Worm (Caenorhabditis elegans) whole organism, late embryonic: ENCODE measurements around the gene odr-2.

Experiments used
- C38D4.7 ChIP-seq: fragments of 200-800 bp; sonication (Bioruptor generic); optimal IDR thresholded peaks from 2 replicates; lab custom pipeline; 2018; ENCODE audit warnings: mild to moderate bottlenecking, missing genetic modification characterization, moderate library complexity, missing compliant biosample characterization
- K02D7.2 ChIP-seq: sonication (generic microtip); optimal IDR thresholded peaks from 2 replicates; lab custom pipeline; 2017; ENCODE audit warnings: mild to moderate bottlenecking, missing genetic modification characterization, missing compliant biosample characterization
- K09A11.1 ChIP-seq: sonication (generic microtip); optimal IDR thresholded peaks from 2 replicates; lab custom pipeline; 2017; ENCODE audit warnings: antibody characterized with exemption, mild to moderate bottlenecking, missing genetic modification characterization, missing compliant biosample characterization; ENCODE audit not compliant: insufficient read depth
- ceh-18 ChIP-seq: sonication (generic microtip); optimal IDR thresholded peaks from 2 replicates; lab custom pipeline; 2016; ENCODE audit warnings: missing genetic modification characterization, missing compliant biosample characterization
- ceh-30 ChIP-seq: fragments of 150-350 bp; optimal IDR thresholded peaks from 2 replicates; lab custom pipeline; 2014; ENCODE audit warnings: missing biosample characterization, missing genetic modification characterization
- ceh-31 ChIP-seq: sonication (generic microtip); optimal IDR thresholded peaks from 2 replicates; lab custom pipeline; 2016; ENCODE audit warnings: missing genetic modification characterization, missing compliant biosample characterization
- ceh-34 ChIP-seq: sonication (generic microtip); optimal IDR thresholded peaks from 2 replicates; lab custom pipeline; 2016; ENCODE audit warnings: mild to moderate bottlenecking, missing genetic modification characterization, missing compliant biosample characterization
- ceh-45 ChIP-seq: fragments of 200-800 bp; sonication (Bioruptor generic); IDR thresholded peaks from 2 replicates; pipeline ENCODE4 v1.3.6; 2022; ENCODE audit warnings: missing genetic modification reagents, missing genetic modification characterization, missing compliant biosample characterization
- ceh-48 ChIP-seq: sonication (generic microtip); optimal IDR thresholded peaks from 2 replicates; lab custom pipeline; 2016; ENCODE audit warnings: missing genetic modification characterization, inconsistent platforms, missing compliant biosample characterization
- dmd-4 ChIP-seq: sonication (generic microtip); optimal IDR thresholded peaks from 2 replicates; lab custom pipeline; 2016; ENCODE audit warnings: borderline replicate concordance, missing genetic modification characterization, missing compliant biosample characterization
- dve-1 ChIP-seq: sonication (generic microtip); optimal IDR thresholded peaks from 2 replicates; lab custom pipeline; 2017; ENCODE audit warnings: antibody characterized with exemption, mild to moderate bottlenecking, missing genetic modification characterization, missing compliant biosample characterization
- elt-2 ChIP-seq: sonication (generic microtip); optimal IDR thresholded peaks from 2 replicates; lab custom pipeline; 2016; ENCODE audit warnings: missing genetic modification reagents, missing genetic modification characterization, missing compliant biosample characterization
- elt-4 ChIP-seq: sonication (generic microtip); optimal IDR thresholded peaks from 2 replicates; lab custom pipeline; 2016; ENCODE audit warnings: missing genetic modification characterization, missing compliant biosample characterization
- ets-4 ChIP-seq: sonication (generic microtip); optimal IDR thresholded peaks from 2 replicates; lab custom pipeline; 2016; ENCODE audit warnings: missing genetic modification characterization, missing compliant biosample characterization
- fax-1 ChIP-seq: sonication (generic microtip); optimal IDR thresholded peaks from 2 replicates; lab custom pipeline; 2016; ENCODE audit warnings: missing genotype, missing genetic modification characterization, missing compliant biosample characterization
- fkh-10 ChIP-seq: fragments of 150-350 bp; optimal IDR thresholded peaks from 2 replicates; lab custom pipeline; 2014; ENCODE audit warnings: missing biosample characterization, missing genetic modification reagents, missing genetic modification characterization
- gmeb-2 ChIP-seq: sonication (generic microtip); optimal IDR thresholded peaks from 2 replicates; lab custom pipeline; 2016; ENCODE audit warnings: missing genetic modification characterization, inconsistent platforms, missing compliant biosample characterization
- hlh-6 ChIP-seq: sonication (generic microtip); optimal IDR thresholded peaks from 2 replicates; lab custom pipeline; 2016; ENCODE audit warnings: missing genotype, missing genetic modification characterization, missing compliant biosample characterization
- lin-11 ChIP-seq: fragments of 200-800 bp; sonication (Bioruptor generic); optimal IDR thresholded peaks from 2 replicates; lab custom pipeline; 2018; ENCODE audit warnings: mild to moderate bottlenecking, missing genetic modification characterization, missing compliant biosample characterization
- madf-2 ChIP-seq: sonication (generic microtip); optimal IDR thresholded peaks from 2 replicates; lab custom pipeline; 2017; ENCODE audit warnings: missing genetic modification characterization, missing compliant biosample characterization
- pag-3 ChIP-seq: sonication (generic microtip); optimal IDR thresholded peaks from 2 replicates; lab custom pipeline; 2016; ENCODE audit warnings: missing compliant biosample characterization, missing genetic modification characterization, borderline replicate concordance
- pax-1 ChIP-seq: fragments of 150-350 bp; optimal IDR thresholded peaks from 2 replicates; lab custom pipeline; 2014; ENCODE audit warnings: missing biosample characterization, missing genetic modification characterization
- pros-1 ChIP-seq: fragments of 150-350 bp; optimal IDR thresholded peaks from 2 replicates; lab custom pipeline; 2014; ENCODE audit warnings: missing biosample characterization, missing genetic modification reagents, missing genetic modification characterization
- sox-4 ChIP-seq: sonication (generic microtip); optimal IDR thresholded peaks from 2 replicates; lab custom pipeline; 2017; ENCODE audit warnings: mild to moderate bottlenecking, missing genetic modification characterization, inconsistent platforms, missing compliant biosample characterization
- ttx-3 ChIP-seq: sonication (generic microtip); optimal IDR thresholded peaks from 2 replicates; lab custom pipeline; 2016; ENCODE audit warnings: missing genetic modification reagents, missing genetic modification characterization, missing compliant biosample characterization
- unc-3 ChIP-seq, 2 experiments: fragments of 200-800 bp in 1 of 2; sonication (Bioruptor generic) in 1 of 2; sonication (generic microtip) in 1 of 2; conservative IDR thresholded peaks in 1 of 2; optimal IDR thresholded peaks in 1 of 2; 2 replicates each; pipeline versions ENCODE4 v1.3.6 to Lab custom; 2016 to 2022; ENCODE audit warnings: missing compliant biosample characterization in 2 of 2, missing genetic modification characterization in 2 of 2, missing genetic modification reagents in 1 of 2
- unc-42 ChIP-seq: sonication (generic microtip); optimal IDR thresholded peaks from 2 replicates; lab custom pipeline; 2016; ENCODE audit warnings: missing genotype, missing genetic modification characterization, missing compliant biosample characterization
- unc-55 ChIP-seq: sonication (generic microtip); optimal IDR thresholded peaks from 2 replicates; lab custom pipeline; 2017; ENCODE audit warnings: missing biosample characterization, missing genetic modification reagents, missing genetic modification characterization
- unc-86 ChIP-seq: sonication (generic microtip); optimal IDR thresholded peaks from 2 replicates; lab custom pipeline; 2016; ENCODE audit warnings: missing genetic modification characterization, missing compliant biosample characterization
- zip-5 ChIP-seq: sonication (generic microtip); optimal IDR thresholded peaks from 2 replicates; lab custom pipeline; 2016; ENCODE audit warnings: missing genetic modification characterization, missing compliant biosample characterization
- ztf-16 ChIP-seq: sonication (generic microtip); optimal IDR thresholded peaks from 2 replicates; lab custom pipeline; 2017; ENCODE audit warnings: missing genetic modification characterization, missing compliant biosample characterization

Gene odr-2

DNA sequence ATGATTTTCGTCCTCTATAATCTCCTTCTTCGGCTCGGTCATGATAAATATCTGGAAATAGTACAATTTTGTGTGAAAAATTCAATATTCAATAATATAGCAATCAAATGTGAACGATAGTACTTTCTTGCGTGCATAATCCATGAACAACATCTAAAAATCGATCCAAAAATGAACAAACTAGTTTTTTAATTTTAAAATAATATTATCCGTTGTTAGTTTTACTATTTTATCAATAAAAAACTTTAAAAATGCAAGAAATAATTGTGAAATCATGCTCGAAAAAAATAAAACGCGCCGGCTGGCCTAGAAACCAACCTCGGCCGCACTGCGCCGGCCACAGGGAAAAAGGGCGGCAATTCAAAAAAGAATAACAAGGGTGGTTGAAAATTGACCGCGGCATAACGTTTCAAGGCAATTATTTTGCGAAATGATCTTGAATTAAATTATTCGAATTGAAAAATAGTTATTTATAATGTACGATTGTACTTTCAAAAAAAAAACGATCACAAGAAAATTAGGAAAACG lies 18.7 kb upstream of the odr-2 start, which contains the start of gene mys-1 (continued):
- peak; percentile 58 for TF ChIP-seq ceh-34
- no peak for TF ChIP-seq madf-2 (tag; lab: Kevin White, UChicago)
- TF ChIP-seq elt-4 = no peak
- TF ChIP-seq pag-3 (tag; lab: Kevin White, UChicago) = no peak
- TF ChIP-seq gmeb-2 (tag; lab: Kevin White, UChicago) = no peak
- TF ChIP-seq ceh-48 (tag; lab: Kevin White, UChicago) = no peak
- TF ChIP-seq, all 69 proteins: peak for 24

DNA sequence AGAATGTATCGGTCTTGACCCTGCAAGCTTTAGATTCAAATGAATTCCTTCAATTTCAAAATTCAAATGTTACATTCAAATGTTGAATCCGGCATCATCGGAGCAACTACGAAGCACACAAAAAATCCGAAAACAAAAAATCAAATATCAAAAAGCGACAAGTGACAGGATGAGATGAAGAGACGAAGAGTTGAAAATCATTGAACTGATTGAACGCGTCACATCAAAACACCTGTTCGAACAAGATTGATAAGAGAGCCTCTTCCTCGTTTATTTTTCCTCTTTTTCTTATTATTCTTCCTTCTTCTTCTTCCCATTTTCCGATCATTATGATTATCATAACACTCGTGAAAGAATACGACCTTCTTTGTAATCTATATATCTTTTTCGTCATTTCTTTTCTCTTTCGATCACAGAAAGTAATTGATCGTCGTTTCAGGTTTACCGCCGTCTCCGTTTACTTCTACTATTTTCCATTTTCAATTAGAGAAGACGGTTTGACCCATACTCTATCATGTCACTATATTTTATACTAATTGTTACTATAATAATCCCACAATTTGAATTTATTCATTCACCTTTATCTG lies 17.7 kb upstream of the odr-2 start, which contains the start of gene VC5.2:
Gene VC5.2 (plus strand): TSS at position 439 of the 587 bp plus-strand sequence.
- TF ChIP-seq pax-1 (no peak), unc-55 (GFP tag; lab: Kevin White, UChicago) (peak; percentile 72)

DNA sequence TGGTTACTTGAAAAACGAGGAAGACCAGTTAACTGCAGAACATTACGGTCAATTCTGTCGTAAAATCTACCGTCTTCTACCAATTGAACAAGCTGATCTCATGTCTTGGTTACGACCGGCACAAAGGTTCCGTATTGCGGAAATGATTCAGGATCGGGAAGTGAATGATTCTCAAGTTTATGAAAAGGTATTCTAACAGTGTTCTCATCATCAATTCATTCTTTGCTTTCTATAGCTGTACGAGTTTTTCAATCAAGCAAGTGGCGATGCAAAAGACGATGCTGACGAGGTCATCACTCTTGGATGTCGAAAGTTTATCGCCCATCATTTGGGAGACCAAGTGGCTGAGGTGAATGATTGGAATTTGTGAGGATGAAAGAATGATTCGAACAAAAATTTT lies 16.0 kb upstream of the odr-2 start:
- no peak for TF ChIP-seq fax-1
- TF ChIP-seq ztf-16 = no peak
- no peak for TF ChIP-seq unc-55 (GFP tag; lab: Kevin White, UChicago)
- TF ChIP-seq ceh-18 (tag; lab: Kevin White, UChicago) = no peak
- no peak for TF ChIP-seq hlh-6 (tag; lab: Kevin White, UChicago)
- no peak for TF ChIP-seq pag-3 (tag; lab: Kevin White, UChicago)
- TF ChIP-seq fkh-10 = no peak
- TF ChIP-seq unc-86 (tag; lab: Kevin White, UChicago) = no peak
- TF ChIP-seq ceh-34 = no peak
- TF ChIP-seq ceh-45 (GFP tag; lab: Robert Waterston, UW) = no peak

DNA sequence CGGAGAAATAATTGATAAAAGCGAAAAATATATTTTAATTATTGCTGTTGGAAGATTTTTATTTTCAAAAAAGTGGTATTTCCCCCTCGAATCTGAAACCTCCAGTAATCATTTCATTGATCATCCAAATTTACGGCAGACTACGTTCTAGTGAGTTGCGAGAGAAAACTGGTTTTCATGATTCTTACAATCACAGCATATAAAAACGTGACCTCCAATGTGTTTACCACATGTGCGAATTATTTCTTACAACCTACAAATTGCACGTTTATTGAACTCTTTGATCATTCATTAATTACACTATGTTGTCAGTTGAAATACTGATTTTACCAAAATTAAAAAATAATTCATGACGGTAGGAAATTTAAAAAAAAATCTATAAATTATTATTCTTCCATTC lies 14.1 kb upstream of the odr-2 start:
- TF ChIP-seq ceh-30 (tag; lab: Kevin White, UChicago) (no peak), ttx-3 (tag; lab: Kevin White, UChicago) (no peak), elt-2 (no peak), unc-42 (no peak), ceh-18 (tag; lab: Kevin White, UChicago) (no peak), dmd-4 (tag; lab: Kevin White, UChicago) (no peak), ceh-48 (tag; lab: Kevin White, UChicago) (no peak), ets-4 (tag; lab: Kevin White, UChicago) (no peak), ceh-31 (tag; lab: Kevin White, UChicago) (no peak), pros-1 (tag; lab: Kevin White, UChicago) (no peak), unc-3 (GFP tag; conservative IDR thresholded peaks at IDR 0.05; lab: Robert Waterston, UW) (no peak), unc-3 (tag; optimal IDR thresholded peaks at IDR 0.05; lab: Kevin White, UChicago) (no peak), lin-11 (tag; lab: Kevin White, UChicago) (no peak)

DNA sequence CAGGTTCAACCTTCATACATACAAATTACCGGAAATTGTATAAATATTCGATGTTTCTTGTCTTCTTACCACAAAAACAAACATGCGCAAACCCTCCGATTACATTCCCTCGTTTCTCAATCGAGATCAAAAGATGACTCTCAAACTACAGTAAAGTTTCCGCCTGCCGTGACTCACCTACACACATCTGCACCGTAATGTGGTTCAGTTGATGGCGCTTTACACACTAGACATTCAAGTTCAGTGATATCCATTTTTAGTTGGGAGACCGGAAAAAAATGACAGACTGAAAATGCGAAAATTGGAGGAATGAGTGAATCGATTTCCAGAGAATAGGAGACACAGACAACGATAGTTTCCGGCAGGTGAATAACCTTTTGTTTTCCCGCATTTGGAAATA lies 12.1 kb upstream of the odr-2 start, which contains the start of gene nhr-286:
Gene nhr-286 (minus strand): TSS at position 324 of the 400 bp plus-strand sequence.
- no peak for TF ChIP-seq dve-1 (tag; lab: Kevin White, UChicago)
- TF ChIP-seq C38D4.7 (GFP tag; lab: Kevin White, UChicago) = no peak
- no peak for TF ChIP-seq zip-5 (tag; lab: Kevin White, UChicago)
- no peak for TF ChIP-seq sox-4
- no peak for TF ChIP-seq K09A11.1 (tag; lab: Kevin White, UChicago)
- no peak for TF ChIP-seq ttx-3 (tag; lab: Kevin White, UChicago)
- TF ChIP-seq ets-4 (tag; lab: Kevin White, UChicago) = no peak
- no peak for TF ChIP-seq K02D7.2 (tag; lab: Kevin White, UChicago)
